Worm (Caenorhabditis elegans) whole organism, midembryonic: Measurements from ENCODE around the gene hrg-1.

Source experiments
- T22C8.4 ChIP-seq: fragments of 200-800 bp; sonication (Bioruptor generic); IDR thresholded peaks from 2 replicates; pipeline ENCODE4 v1.3.6; 2022; ENCODE audit warnings: missing genetic modification characterization, missing compliant biosample characterization
- cog-1 ChIP-seq: sonication (generic microtip); optimal IDR thresholded peaks from 2 replicates; lab custom pipeline; 2016; ENCODE audit warnings: missing genetic modification characterization, missing compliant biosample characterization
- flt-1 ChIP-seq: fragments of 200-800 bp; sonication (Bioruptor generic); IDR thresholded peaks from 2 replicates; pipeline ENCODE4 v1.3.6; 2022; ENCODE audit warnings: missing genetic modification characterization, missing compliant biosample characterization
- klf-2 ChIP-seq: fragments of 200-800 bp; sonication (Bioruptor generic); conservative IDR thresholded peaks from 2 replicates; pipeline ENCODE4 v1.3.6; 2022; ENCODE audit warnings: missing genetic modification reagents, missing genetic modification characterization, missing compliant biosample characterization
- med-1 ChIP-seq: sonication (generic microtip); optimal IDR thresholded peaks from 2 replicates; lab custom pipeline; 2017; ENCODE audit warnings: missing genetic modification characterization, mild to moderate bottlenecking, missing compliant biosample characterization, antibody characterized with exemption, missing genetic modification reagents; ENCODE audit not compliant: insufficient read depth
- ref-1 ChIP-seq: fragments of 200-800 bp; sonication (Bioruptor generic); conservative IDR thresholded peaks from 2 replicates; pipeline ENCODE4 v1.3.6; 2022; ENCODE audit warnings: missing genetic modification reagents, missing genetic modification characterization, missing compliant biosample characterization
- tab-1 ChIP-seq: fragments of 200-800 bp; sonication (Bioruptor generic); IDR thresholded peaks from 2 replicates; pipeline ENCODE4 v1.3.6; 2022; ENCODE audit warnings: missing genetic modification characterization, missing compliant biosample characterization
- ztf-23 ChIP-seq: fragments of 200-800 bp; sonication (Bioruptor generic); IDR thresholded peaks from 2 replicates; pipeline ENCODE4 v1.3.6; 2022; ENCODE audit warnings: missing genetic modification reagents, missing genetic modification characterization, missing compliant biosample characterization
- ztf-29 ChIP-seq: fragments of 200-800 bp; sonication (Bioruptor generic); IDR thresholded peaks from 2 replicates; pipeline ENCODE4 v1.3.6; 2022; ENCODE audit warnings: missing genetic modification reagents, missing genetic modification characterization, missing compliant biosample characterization

ce11 chrX:3966332-3966731, 49.7 kb downstream of the hrg-1 start, which contains the start of gene C16B8.2:
- TF ChIP-seq T22C8.4 (GFP tag; lab: Robert Waterston, UW) (no peak), ztf-23 (no peak), flt-1 (GFP tag; lab: Robert Waterston, UW) (no peak), ztf-29 (no peak), ref-1 (GFP tag; lab: Robert Waterston, UW) (no peak), klf-2 (no peak), cog-1 (no peak), tab-1 (no peak), med-1 (GFP tag; lab: Kevin White, UChicago) (no peak)
